Fruit fly (Drosophila melanogaster) whole organism, pupa: ENCODE measurements around the gene CG43347.
"Not testable (repeated sequence)": the region's sequence is repeated elsewhere in the genome, so short reads cannot be mapped to it uniquely, and the experiment has no call there.

Source experiments
- CG10348 ChIP-seq: fragments of 200-800 bp; sonication (Bioruptor generic); IDR thresholded peaks from 2 replicates; pipeline ENCODE4 v1.3.6; 2022; ENCODE audit warnings: missing biosample characterization, missing genetic modification characterization
- CG12605 ChIP-seq: fragments of 200-800 bp; sonication (Bioruptor generic); IDR thresholded peaks from 2 replicates; pipeline ENCODE4 v1.3.6; 2022; ENCODE audit warnings: missing biosample characterization, missing genetic modification characterization
- CG13204 ChIP-seq: fragments of 200-800 bp; sonication (Bioruptor generic); optimal IDR thresholded peaks from 2 replicates; lab custom pipeline; 2018; ENCODE audit warnings: missing biosample characterization, mild to moderate bottlenecking, missing genetic modification characterization, moderate library complexity
- CG14655 ChIP-seq: fragments of 200-800 bp; sonication (Bioruptor generic); optimal IDR thresholded peaks from 3 replicates; lab custom pipeline; 2017; ENCODE audit warnings: mild to moderate bottlenecking, missing biosample characterization, missing genetic modification reagents, missing genetic modification characterization
- CG15710 ChIP-seq: fragments of 200-800 bp; sonication (Bioruptor generic); optimal IDR thresholded peaks from 2 replicates; lab custom pipeline; 2018; ENCODE audit warnings: missing biosample characterization, mild to moderate bottlenecking, missing genetic modification characterization, moderate library complexity
- CG17806 ChIP-seq: fragments of 200-800 bp; sonication (Bioruptor generic); optimal IDR thresholded peaks from 2 replicates; lab custom pipeline; 2018; ENCODE audit warnings: missing biosample characterization, mild to moderate bottlenecking, missing genetic modification characterization, moderate library complexity
- CG32121 ChIP-seq: fragments of 200-800 bp; sonication (Bioruptor generic); IDR thresholded peaks from 2 replicates; pipeline ENCODE4 v1.3.6; 2022; ENCODE audit warnings: missing biosample characterization, missing genetic modification characterization
- CG34367 ChIP-seq: fragments of 200-800 bp; sonication (Bioruptor generic); optimal IDR thresholded peaks from 2 replicates; lab custom pipeline; 2018; ENCODE audit warnings: missing biosample characterization, mild to moderate bottlenecking, missing genetic modification characterization
- CG4496 ChIP-seq: fragments of 200-800 bp; sonication (Bioruptor generic); IDR thresholded peaks from 3 replicates; pipeline ENCODE4 v1.3.6; 2022; ENCODE audit warnings: missing biosample characterization, missing genetic modification characterization
- CG8159 ChIP-seq: fragments of 200-800 bp; sonication (Bioruptor generic); optimal IDR thresholded peaks from 3 replicates; lab custom pipeline; 2018; ENCODE audit warnings: missing biosample characterization, mild to moderate bottlenecking, missing genetic modification characterization, moderate library complexity
- CG8301 ChIP-seq: fragments of 200-800 bp; sonication (Bioruptor generic); optimal IDR thresholded peaks from 2 replicates; lab custom pipeline; 2018; ENCODE audit warnings: missing biosample characterization, mild to moderate bottlenecking, missing genetic modification characterization
- CG9948 ChIP-seq: fragments of 200-800 bp; sonication (Bioruptor generic); optimal IDR thresholded peaks from 2 replicates; lab custom pipeline; 2018; ENCODE audit warnings: missing biosample characterization, mild to moderate bottlenecking, missing genetic modification characterization, moderate library complexity
- D1 ChIP-seq: fragments of 200-800 bp; sonication (Bioruptor generic); optimal IDR thresholded peaks from 2 replicates; lab custom pipeline; 2018; ENCODE audit warnings: missing biosample characterization, mild to moderate bottlenecking, missing genetic modification characterization, moderate library complexity
- EcR ChIP-seq: fragments of 200-800 bp; sonication (Bioruptor generic); optimal IDR thresholded peaks from 3 replicates; lab custom pipeline; 2019; ENCODE audit warnings: missing biosample characterization, missing genetic modification characterization, mild to moderate bottlenecking, moderate library complexity, missing genetic modification reagents
- Ets98B ChIP-seq: fragments of 200-800 bp; sonication (Bioruptor generic); IDR thresholded peaks from 2 replicates; pipeline ENCODE4 v1.3.6; 2022; ENCODE audit warnings: missing biosample characterization, missing genetic modification characterization
- Pif1A ChIP-seq: fragments of 200-800 bp; sonication (Bioruptor generic); optimal IDR thresholded peaks from 3 replicates; lab custom pipeline; 2016; ENCODE audit warnings: missing biosample characterization, missing genetic modification characterization
- Pif1B ChIP-seq: fragments of 200-800 bp; sonication (Bioruptor generic); optimal IDR thresholded peaks from 3 replicates; lab custom pipeline; 2016; ENCODE audit warnings: missing biosample characterization, missing genetic modification characterization
- Snoo ChIP-seq: fragments of 200-800 bp; sonication (Bioruptor generic); optimal IDR thresholded peaks from 3 replicates; lab custom pipeline; 2017; ENCODE audit warnings: missing biosample characterization, mild to moderate bottlenecking, missing genetic modification characterization, inconsistent platforms
- fd96Ca ChIP-seq: fragments of 200-800 bp; sonication (Bioruptor generic); IDR thresholded peaks from 3 replicates; pipeline ENCODE4 v1.3.6; 2022; ENCODE audit warnings: missing biosample characterization, missing genetic modification characterization
- gl ChIP-seq: fragments of 200-800 bp; sonication (Bioruptor generic); optimal IDR thresholded peaks from 2 replicates; lab custom pipeline; 2018; ENCODE audit warnings: missing biosample characterization, mild to moderate bottlenecking, missing genetic modification characterization
- rn ChIP-seq: fragments of 200-800 bp; sonication (Bioruptor generic); IDR thresholded peaks from 2 replicates; pipeline ENCODE4 v1.3.6; 2022; ENCODE audit warnings: missing biosample characterization, missing genetic modification characterization

The CG43347 gene

dm6 chrX:10627062-10627756 lies 7.2 kb upstream of the CG43347 start, which contains the start of the genes CG9806 and X11Lbeta:
CG9806 (minus strand) TSS chrX:10627112.
X11Lbeta (plus strand) TSS chrX:10627737.
- no peak for TF ChIP-seq rn (GFP tag; lab: Robert Waterston, UW)
- no peak for TF ChIP-seq D1 (tag; lab: Kevin White, UChicago)
- no peak for TF ChIP-seq CG10348 (GFP tag; lab: Robert Waterston, UW)
- TF ChIP-seq CG9948: no peak
- TF ChIP-seq CG13204: no peak
- no peak for TF ChIP-seq CG8301 (tag; lab: Kevin White, UChicago)
- TF ChIP-seq Snoo (tag; lab: Kevin White, UChicago): no peak
- no peak for TF ChIP-seq Ets98B
- no peak for TF ChIP-seq Pif1B (GFP tag; lab: Kevin White, UChicago)
- TF ChIP-seq fd96Ca (GFP tag; lab: Robert Waterston, UW): no peak
- TF ChIP-seq CG8159 (tag; lab: Kevin White, UChicago): no peak
- no peak for TF ChIP-seq gl

DNA sequence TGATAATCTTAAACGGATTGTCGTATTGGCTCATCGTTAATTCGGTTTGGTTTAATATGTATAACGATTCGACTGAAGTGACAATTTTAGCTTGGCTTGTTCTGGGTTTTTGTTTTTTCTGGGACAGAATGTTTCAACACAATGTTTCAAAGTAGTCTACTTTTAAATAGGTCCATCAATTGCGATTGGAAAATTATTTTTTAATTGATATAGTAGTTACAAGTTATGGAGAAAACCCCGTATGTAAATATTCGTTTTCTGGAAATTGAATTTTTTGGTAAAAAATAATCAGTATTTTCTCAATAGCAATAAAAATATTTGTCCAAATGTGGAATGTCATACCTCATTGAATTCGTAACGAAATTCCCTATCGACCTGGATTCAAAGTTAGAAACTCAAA lies 3.1 kb upstream of the CG43347 start, which contains the start of gene Rab9Db:
Gene Rab9Db (minus strand): TSS at position 101 of the 400 bp plus-strand sequence.
- TF ChIP-seq CG34367; CG12605 (GFP tag; lab: Robert Waterston, UW); CG9948: not testable (repeated sequence)

- no peak for TF ChIP-seq CG4496 (GFP tag; lab: Robert Waterston, UW)
- TF ChIP-seq CG17806 (tag; lab: Kevin White, UChicago): no peak
- TF ChIP-seq CG9948: no peak
- no peak for TF ChIP-seq gl
- no peak for TF ChIP-seq Ets98B
Measured at dm6 chrX:10621202-10621990, 1.4 kb upstream of the CG43347 start.

dm6 chrX:10618491-10618890 lies 1.5 kb downstream of the CG43347 start:
- no peak for TF ChIP-seq Snoo (tag; lab: Kevin White, UChicago)
- TF ChIP-seq CG9948: no peak
- TF ChIP-seq CG15710 (tag; lab: Kevin White, UChicago): no peak
- no peak for TF ChIP-seq Pif1A
- TF ChIP-seq CG8159 (tag; lab: Kevin White, UChicago): no peak
- no peak for TF ChIP-seq Pif1B (GFP tag; lab: Kevin White, UChicago)
- TF ChIP-seq D1 (tag; lab: Kevin White, UChicago): no peak
- TF ChIP-seq gl: no peak
- TF ChIP-seq rn (GFP tag; lab: Robert Waterston, UW): no peak

DNA sequence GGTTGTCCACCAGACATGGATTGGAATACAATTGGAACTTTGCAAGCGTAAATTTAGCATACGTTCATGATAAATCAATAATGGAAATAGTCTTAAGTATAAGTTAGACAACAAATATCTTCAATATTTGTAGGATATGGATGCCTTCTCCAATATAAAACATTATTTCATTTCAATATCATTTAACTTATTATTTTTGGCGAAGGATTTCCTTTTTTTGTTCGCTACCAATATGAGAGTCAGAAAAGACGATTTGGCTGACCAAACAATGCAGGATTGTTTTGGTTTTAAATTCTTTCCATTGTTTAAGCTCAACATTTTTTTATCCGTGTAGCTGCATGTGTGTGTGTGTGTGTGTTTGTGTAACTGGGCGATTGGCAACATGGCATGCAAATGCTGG lies 4.8 kb downstream of the CG43347 start:
- TF ChIP-seq CG17806 (tag; lab: Kevin White, UChicago) (no peak), gl (no peak), CG14655 (GFP tag; lab: Kevin White, UChicago) (peak; percentile 6), CG8301 (tag; lab: Kevin White, UChicago) (peak; percentile 2), Pif1A (no peak), CG8159 (tag; lab: Kevin White, UChicago) (peak; percentile 34), fd96Ca (GFP tag; lab: Robert Waterston, UW) (no peak), CG13204 (no peak), D1 (tag; lab: Kevin White, UChicago) (no peak), CG10348 (GFP tag; lab: Robert Waterston, UW) (no peak), Ets98B (no peak), CG4496 (GFP tag; lab: Robert Waterston, UW) (no peak), CG9948 (no peak), Snoo (tag; lab: Kevin White, UChicago) (no peak), Pif1B (GFP tag; lab: Kevin White, UChicago) (no peak), CG15710 (tag; lab: Kevin White, UChicago) (no peak), CG32121 (GFP tag; lab: Robert Waterston, UW) (no peak)

dm6 chrX:10613568-10613967 lies 6.4 kb downstream of the CG43347 start:
- TF ChIP-seq CG8301 (tag; lab: Kevin White, UChicago): no peak
- TF ChIP-seq CG13204: peak; percentile 52
- no peak for TF ChIP-seq CG15710 (tag; lab: Kevin White, UChicago)

- TF ChIP-seq CG34367 (no peak), Pif1A (no peak), Ets98B (no peak), CG17806 (tag; lab: Kevin White, UChicago) (no peak), EcR (GFP tag; lab: Kevin White, UChicago) (no peak), CG4496 (GFP tag; lab: Robert Waterston, UW) (no peak), CG15710 (tag; lab: Kevin White, UChicago) (no peak), CG10348 (GFP tag; lab: Robert Waterston, UW) (no peak), CG14655 (GFP tag; lab: Kevin White, UChicago) (no peak), gl (no peak), D1 (tag; lab: Kevin White, UChicago) (no peak)
- TF ChIP-seq, all 21 proteins: peak for 0
Measured at dm6 chrX:10607629-10608028, 12.4 kb downstream of the CG43347 start.
